Fruit fly (Drosophila melanogaster) whole organism, adult: ENCODE data around the gene CG11811.

Experiments
- CG11617 ChIP-seq: fragments of 200-800 bp; sonication (Bioruptor generic); optimal IDR thresholded peaks from 2 replicates; lab custom pipeline; 2017; ENCODE audit warnings: mild to moderate bottlenecking, missing biosample characterization, missing genetic modification reagents, missing genetic modification characterization
- CG12768 ChIP-seq: fragments of 200-800 bp; sonication (Bioruptor generic); optimal IDR thresholded peaks from 2 replicates; lab custom pipeline; 2017; ENCODE audit warnings: missing biosample characterization, missing genetic modification characterization, mild to moderate bottlenecking, moderate library complexity, missing genetic modification reagents
- CG33017 ChIP-seq: fragments of 200-800 bp; sonication (Bioruptor generic); optimal IDR thresholded peaks from 2 replicates; lab custom pipeline; 2018; ENCODE audit warnings: missing biosample characterization, mild to moderate bottlenecking, missing genetic modification characterization, moderate library complexity
- CG5204 ChIP-seq: fragments of 200-800 bp; sonication (Bioruptor generic); optimal IDR thresholded peaks from 2 replicates; lab custom pipeline; 2016; ENCODE audit warnings: missing biosample characterization, missing genetic modification characterization
- CG7045 ChIP-seq: fragments of 200-800 bp; sonication (Bioruptor generic); optimal IDR thresholded peaks from 2 replicates; lab custom pipeline; 2017; ENCODE audit warnings: missing biosample characterization, mild to moderate bottlenecking, missing genetic modification characterization
- CG7101 ChIP-seq: fragments of 200-800 bp; sonication (Bioruptor generic); optimal IDR thresholded peaks from 2 replicates; lab custom pipeline; 2018; ENCODE audit warnings: missing biosample characterization, mild to moderate bottlenecking, missing genetic modification characterization, moderate library complexity
- Crg-1 ChIP-seq: fragments of 200-800 bp; sonication (Bioruptor generic); optimal IDR thresholded peaks from 2 replicates; lab custom pipeline; 2016; ENCODE audit warnings: missing biosample characterization, missing genetic modification characterization
- Mnt ChIP-seq: fragments of 200-800 bp; sonication (Bioruptor generic); optimal IDR thresholded peaks from 2 replicates; lab custom pipeline; 2016; ENCODE audit warnings: missing biosample characterization, mild to moderate bottlenecking, missing genetic modification characterization
- bab1 ChIP-seq: fragments of 200-800 bp; sonication (Bioruptor generic); optimal IDR thresholded peaks from 3 replicates; lab custom pipeline; 2019; ENCODE audit warnings: missing biosample characterization, mild to moderate bottlenecking, missing genetic modification characterization, moderate library complexity
- cic ChIP-seq: fragments of 200-800 bp; sonication (Bioruptor generic); optimal IDR thresholded peaks from 2 replicates; lab custom pipeline; 2017; ENCODE audit warnings: missing biosample characterization, mild to moderate bottlenecking, missing genetic modification characterization, moderate library complexity
- cnc ChIP-seq, 2 experiments: fragments of >200 bp; optimal IDR thresholded peaks; 2 replicates each; lab custom pipeline; 2017
- kay ChIP-seq: fragments of 200-800 bp; sonication (Bioruptor generic); peaks from one replicate; lab custom pipeline; 2016; ENCODE audit warnings: missing biosample characterization, missing genetic modification characterization, borderline replicate concordance
- ovo ChIP-seq: fragments of 200-800 bp; sonication (Bioruptor generic); optimal IDR thresholded peaks from 2 replicates; lab custom pipeline; 2016; ENCODE audit warnings: missing biosample characterization, missing genetic modification characterization
- pad ChIP-seq: fragments of 200-800 bp; sonication (Bioruptor generic); optimal IDR thresholded peaks from 3 replicates; lab custom pipeline; 2017; ENCODE audit warnings: missing biosample characterization, missing genetic modification characterization, mild to moderate bottlenecking, moderate library complexity, missing genetic modification reagents

- TF ChIP-seq bab1 (GFP tag; lab: Kevin White, UChicago): no peak
- TF ChIP-seq kay: no peak
- TF ChIP-seq CG33017 (tag; lab: Kevin White, UChicago): no peak
- TF ChIP-seq cic (GFP tag; lab: Kevin White, UChicago): no peak
- no peak for TF ChIP-seq CG12768 (GFP tag; lab: Kevin White, UChicago)
- TF ChIP-seq CG5204: no peak
- no peak for TF ChIP-seq Crg-1 (GFP tag; lab: Kevin White, UChicago)
- TF ChIP-seq CG7101 (tag; lab: Kevin White, UChicago): no peak
- TF ChIP-seq CG7045: no peak
- TF ChIP-seq pad (GFP tag; lab: Kevin White, UChicago): no peak
- TF ChIP-seq cnc (optimal IDR thresholded peaks at IDR 0.05; lab: Kevin White, UChicago): no peak
- TF ChIP-seq CG11617 (GFP tag; lab: Kevin White, UChicago): no peak
- no peak for TF ChIP-seq ovo (GFP tag; lab: Kevin White, UChicago)
- no peak for TF ChIP-seq Mnt
Measured at dm6 chr3L:10686625-10687024, 4.2 kb upstream of the CG11811 start.
